Worm (Caenorhabditis elegans): ENCODE data around the gene fkh-9.

ce11 chrX:3772405-3772804, 54.4 kb downstream of the fkh-9 start, which contains the start of gene F47B7.2:
- no peak for TF ChIP-seq elt-3 (tag; optimal IDR thresholded peaks at IDR 0.05)
- TF ChIP-seq mdl-1 (tag; optimal IDR thresholded peaks at IDR 0.05): no peak
- no peak for TF ChIP-seq unc-62 (GFP tag; optimal IDR thresholded peaks at IDR 0.05)
- TF ChIP-seq elt-1 (tag; optimal IDR thresholded peaks at IDR 0.05): no peak
- peak; percentile 53 for TF ChIP-seq pha-4 (tag; optimal IDR thresholded peaks at IDR 0.05)

Data from whole organism, L3 larva.